Fruit fly (Drosophila melanogaster): ENCODE data around the gene CG9215.
A peak's percentile ranks its signal among the peaks of the same experiment; 100 is the strongest.

Gene CG9215

dm6 chrX:15617916-15618315, 35.2 kb upstream of the CG9215 start (continued):
- TF ChIP-seq CG17328 (GFP tag; IDR thresholded peaks at IDR 0.05), result peak; percentile 65
- peak; percentile 45; the same call in 1 of the 3 replicates for TF ChIP-seq dysf (GFP tag; IDR thresholded peaks at IDR 0.05)
- no peak for TF ChIP-seq CG3847 (GFP tag; IDR thresholded peaks at IDR 0.05)
- TF ChIP-seq HLH4C (GFP tag; IDR thresholded peaks at IDR 0.05; ENCODE audit: partially characterized antibody), result no peak
- peak; percentile 50 for TF ChIP-seq CG6689 (GFP tag; IDR thresholded peaks at IDR 0.05)
- TF ChIP-seq CG1603 (tag; optimal IDR thresholded peaks at IDR 0.05), result peak; percentile 60
- TF ChIP-seq ttk (GFP tag; IDR thresholded peaks at IDR 0.05), result peak; percentile 55; the same call in 1 of the 2 replicates
- TF ChIP-seq Gsc (GFP tag; IDR thresholded peaks at IDR 0.05), result peak; percentile 25; the same call in 1 of the 2 replicates
- TF ChIP-seq dmrt99B (tag; optimal IDR thresholded peaks at IDR 0.05), result peak; percentile 23
- no peak for TF ChIP-seq CG33213 (GFP tag; optimal IDR thresholded peaks at IDR 0.05)
- peak; percentile 57; the same call in 1 of the 2 replicates for TF ChIP-seq chm (GFP tag; IDR thresholded peaks at IDR 0.05)
- TF ChIP-seq CG4820 (GFP tag; optimal IDR thresholded peaks at IDR 0.05), result peak; percentile 5
- TF ChIP-seq croc (GFP tag; conservative IDR thresholded peaks at IDR 0.05), result peak; percentile 39; the same call in 1 of the 3 replicates
- TF ChIP-seq Xrp1 (GFP tag; IDR thresholded peaks at IDR 0.05), result peak; percentile 79
- TF ChIP-seq lbe (GFP tag; optimal IDR thresholded peaks at IDR 0.05), result no peak
- no peak for TF ChIP-seq zen2 (GFP tag; IDR thresholded peaks at IDR 0.05; ENCODE audit: partially characterized antibody)
- TF ChIP-seq chif (GFP tag; optimal IDR thresholded peaks at IDR 0.05), result no peak
- TF ChIP-seq Sox100B (GFP tag; optimal IDR thresholded peaks at IDR 0.05), result no peak
- no peak for TF ChIP-seq lov (optimal IDR thresholded peaks at IDR 0.05)
- peak; percentile 80; the same call in 2 of the 3 replicates for TF ChIP-seq lov (GFP tag; IDR thresholded peaks at IDR 0.05)
- TF ChIP-seq Dbx (GFP tag; IDR thresholded peaks at IDR 0.05), result no peak
- peak; percentile 16 for TF ChIP-seq Hr3 (GFP tag; optimal IDR thresholded peaks at IDR 0.05)
- peak; percentile 45 for TF ChIP-seq Ssrp (tag; optimal IDR thresholded peaks at IDR 0.05)
- TF ChIP-seq CG6791 (GFP tag; IDR thresholded peaks at IDR 0.05; ENCODE audit: partially characterized antibody), result no peak
- no peak for TF ChIP-seq Aef1 (GFP tag; IDR thresholded peaks at IDR 0.05)
- peak; percentile 47; the same call in 1 of the 2 replicates for TF ChIP-seq Awh (GFP tag; IDR thresholded peaks at IDR 0.05)
- TF ChIP-seq CG13775 (GFP tag; optimal IDR thresholded peaks at IDR 0.05), result peak; percentile 39
- peak; percentile 50 for TF ChIP-seq CG2712 (tag; optimal IDR thresholded peaks at IDR 0.05)
- peak; percentile 59 for TF ChIP-seq gsb-n (tag; optimal IDR thresholded peaks at IDR 0.05)
- TF ChIP-seq so (GFP tag; IDR thresholded peaks at IDR 0.05), result 0 out of 3 replicates have a peak, but pooled peaks have one; percentile 27
- TF ChIP-seq HmgD (GFP tag; optimal IDR thresholded peaks at IDR 0.05), result no peak
- TF ChIP-seq phol (tag; optimal IDR thresholded peaks at IDR 0.05), result peak; percentile 39
- TF ChIP-seq salm (tag; optimal IDR thresholded peaks at IDR 0.05), result no peak
- peak; percentile 34 for TF ChIP-seq az2 (GFP tag; optimal IDR thresholded peaks at IDR 0.05)
- no peak for TF ChIP-seq Ets65A (GFP tag)
- TF ChIP-seq CG11696 (GFP tag; IDR thresholded peaks at IDR 0.05), result peak; percentile 33; the same call in 1 of the 2 replicates
- TF ChIP-seq CG6254 (GFP tag; optimal IDR thresholded peaks at IDR 0.05), result peak; percentile 40
- TF ChIP-seq Blimp-1 (GFP tag; optimal IDR thresholded peaks at IDR 0.05), result peak; percentile 49
- TF ChIP-seq CG6765 (GFP tag; optimal IDR thresholded peaks at IDR 0.05), result no peak
- TF ChIP-seq tap (tag; optimal IDR thresholded peaks at IDR 0.05), result peak; percentile 22
- peak; percentile 41; the same call in 1 of the 3 replicates for TF ChIP-seq tgo (GFP tag; IDR thresholded peaks at IDR 0.05)
- peak; percentile 18 for TF ChIP-seq CG1602 (GFP tag; optimal IDR thresholded peaks at IDR 0.05)
- no peak for TF ChIP-seq yki (optimal IDR thresholded peaks at IDR 0.05)
- no peak for TF ChIP-seq Tbp (GFP tag; optimal IDR thresholded peaks at IDR 0.05)
- TF ChIP-seq CG16815 (GFP tag; optimal IDR thresholded peaks at IDR 0.05), result no peak
- TF ChIP-seq CG11504 (tag; optimal IDR thresholded peaks at IDR 0.05), result peak; percentile 52
- TF ChIP-seq CG5180 (GFP tag; optimal IDR thresholded peaks at IDR 0.05), result no peak
- no peak for TF ChIP-seq ftz-f1 (GFP tag; optimal IDR thresholded peaks at IDR 0.05)
- TF ChIP-seq ase (GFP tag; IDR thresholded peaks at IDR 0.05), result peak; percentile 10; the same call in 1 of the 3 replicates
- no peak for TF ChIP-seq hbn (GFP tag; IDR thresholded peaks at IDR 0.05; ENCODE audit: partially characterized antibody)
- TF ChIP-seq Xbp1 (GFP tag; optimal IDR thresholded peaks at IDR 0.05), result peak; percentile 1
- no peak for TF ChIP-seq CG9215 (GFP tag; IDR thresholded peaks at IDR 0.05)

Measured in whole organism, embryonic.